Worm (Caenorhabditis elegans) whole organism, mixed stage, embryonic: ENCODE results near the gene pals-20.

Experiments
- M03D4.4 ChIP-seq: sonication (generic microtip); optimal IDR thresholded peaks from 2 replicates; lab custom pipeline; 2017; ENCODE audit warnings: mild to moderate bottlenecking, missing genetic modification characterization, missing compliant biosample characterization
- bed-3 ChIP-seq: fragments of 200-800 bp; sonication (Bioruptor generic); optimal IDR thresholded peaks from 3 replicates; lab custom pipeline; 2018; ENCODE audit warnings: mild to moderate bottlenecking, missing genetic modification characterization, moderate library complexity, missing compliant biosample characterization
- blmp-1 ChIP-seq: fragments of 150-350 bp; optimal IDR thresholded peaks from 2 replicates; lab custom pipeline; 2014; ENCODE audit warnings: missing biosample characterization, missing genetic modification characterization
- ceh-39 ChIP-seq: fragments of 150-350 bp; optimal IDR thresholded peaks from 2 replicates; lab custom pipeline; 2014; ENCODE audit warnings: missing biosample characterization, missing genetic modification characterization
- ceh-43 ChIP-seq: fragments of 200-800 bp; sonication (Bioruptor generic); optimal IDR thresholded peaks from 2 replicates; lab custom pipeline; 2018; ENCODE audit warnings: mild to moderate bottlenecking, missing genetic modification characterization, moderate library complexity, missing compliant biosample characterization
- ceh-83 ChIP-seq: fragments of 200-800 bp; sonication (Bioruptor generic); optimal IDR thresholded peaks from 2 replicates; lab custom pipeline; 2018; ENCODE audit warnings: mild to moderate bottlenecking, missing genetic modification characterization, missing compliant biosample characterization
- ces-1 ChIP-seq: fragments of 150-350 bp; optimal IDR thresholded peaks from 2 replicates; lab custom pipeline; 2014; ENCODE audit warnings: missing biosample characterization, missing genetic modification reagents, missing genetic modification characterization
- cnd-1 ChIP-seq: fragments of 200-800 bp; sonication (Bioruptor generic); optimal IDR thresholded peaks from 2 replicates; lab custom pipeline; 2018; ENCODE audit warnings: mild to moderate bottlenecking, missing genetic modification characterization, missing compliant biosample characterization
- drap-1 ChIP-seq: fragments of 200-800 bp; sonication (Bioruptor generic); optimal IDR thresholded peaks from 3 replicates; lab custom pipeline; 2018; ENCODE audit warnings: mild to moderate bottlenecking, missing genetic modification characterization, missing compliant biosample characterization
- elt-1 ChIP-seq: sonication (generic microtip); optimal IDR thresholded peaks from 2 replicates; lab custom pipeline; 2017; ENCODE audit warnings: missing genetic modification characterization, mild to moderate bottlenecking, missing compliant biosample characterization, antibody characterized with exemption, moderate library complexity, borderline replicate concordance; ENCODE audit not compliant: insufficient read depth
- elt-3 ChIP-seq: fragments of 150-350 bp; optimal IDR thresholded peaks from 2 replicates; lab custom pipeline; 2014; ENCODE audit warnings: missing biosample characterization, missing genetic modification characterization
- flh-1 ChIP-seq: fragments of 200-800 bp; sonication (Bioruptor generic); optimal IDR thresholded peaks from 2 replicates; lab custom pipeline; 2018; ENCODE audit warnings: mild to moderate bottlenecking, missing genetic modification characterization, moderate library complexity, missing compliant biosample characterization
- ham-2 ChIP-seq: fragments of 200-800 bp; sonication (Bioruptor generic); optimal IDR thresholded peaks from 2 replicates; lab custom pipeline; 2018; ENCODE audit warnings: mild to moderate bottlenecking, missing genetic modification characterization, missing compliant biosample characterization
- hlh-1 ChIP-seq: fragments of 150-350 bp; optimal IDR thresholded peaks from 2 replicates; lab custom pipeline; 2014; ENCODE audit warnings: missing biosample characterization, missing genetic modification reagents, missing genetic modification characterization
- lin-13 ChIP-seq: fragments of 150-350 bp; optimal IDR thresholded peaks from 2 replicates; lab custom pipeline; 2014; ENCODE audit warnings: missing biosample characterization, missing genetic modification characterization
- lin-32 ChIP-seq: fragments of 200-800 bp; sonication (Bioruptor generic); optimal IDR thresholded peaks from 2 replicates; lab custom pipeline; 2018; ENCODE audit warnings: mild to moderate bottlenecking, missing genetic modification characterization, missing compliant biosample characterization
- lsy-2 ChIP-seq: fragments of 150-350 bp; optimal IDR thresholded peaks from 2 replicates; lab custom pipeline; 2014; ENCODE audit warnings: missing biosample characterization, missing genetic modification characterization
- mab-5 ChIP-seq: fragments of 150-350 bp; optimal IDR thresholded peaks from 2 replicates; lab custom pipeline; 2014; ENCODE audit warnings: missing biosample characterization, missing genetic modification characterization
- mep-1 ChIP-seq: fragments of 150-350 bp; optimal IDR thresholded peaks from 2 replicates; lab custom pipeline; 2017; ENCODE audit warnings: missing biosample characterization, missing genetic modification reagents, missing genetic modification characterization, inconsistent platforms
- mls-2 ChIP-seq: sonication (generic microtip); optimal IDR thresholded peaks from 2 replicates; lab custom pipeline; 2016; ENCODE audit warnings: mild to moderate bottlenecking, missing genetic modification characterization, moderate library complexity, missing compliant biosample characterization
- nhr-12 ChIP-seq: fragments of 150-350 bp; optimal IDR thresholded peaks from 2 replicates; lab custom pipeline; 2014; ENCODE audit warnings: missing biosample characterization, missing genetic modification characterization
- nhr-2 ChIP-seq: fragments of 150-350 bp; optimal IDR thresholded peaks from 2 replicates; lab custom pipeline; 2014; ENCODE audit warnings: missing biosample characterization, missing genetic modification characterization
- nhr-28 ChIP-seq: fragments of 150-350 bp; optimal IDR thresholded peaks from 2 replicates; lab custom pipeline; 2014; ENCODE audit warnings: missing biosample characterization, missing genetic modification characterization
- sem-2 ChIP-seq: fragments of 200-800 bp; sonication (Bioruptor generic); optimal IDR thresholded peaks from 2 replicates; lab custom pipeline; 2018; ENCODE audit warnings: mild to moderate bottlenecking, missing genetic modification characterization, missing compliant biosample characterization
- snpc-4 ChIP-seq: fragments of 150-350 bp; optimal IDR thresholded peaks from 2 replicates; lab custom pipeline; 2014; ENCODE audit warnings: missing biosample characterization, missing genetic modification characterization
- sptf-1 ChIP-seq: sonication (generic microtip); optimal IDR thresholded peaks from 2 replicates; lab custom pipeline; 2017; ENCODE audit warnings: mild to moderate bottlenecking, missing genetic modification characterization, moderate library complexity, missing compliant biosample characterization
- tbx-8 ChIP-seq: fragments of 200-800 bp; sonication (Bioruptor generic); optimal IDR thresholded peaks from 2 replicates; lab custom pipeline; 2018; ENCODE audit warnings: mild to moderate bottlenecking, missing genetic modification characterization, moderate library complexity, missing compliant biosample characterization
- unc-120 ChIP-seq: sonication (generic microtip); optimal IDR thresholded peaks from 2 replicates; lab custom pipeline; 2017; ENCODE audit warnings: missing genetic modification characterization, missing compliant biosample characterization; ENCODE audit not compliant: poor library complexity, severe bottlenecking
- unc-39 ChIP-seq: fragments of 150-350 bp; optimal IDR thresholded peaks from 2 replicates; lab custom pipeline; 2014; ENCODE audit warnings: missing biosample characterization, missing genetic modification characterization
- unc-62 ChIP-seq: fragments of 150-350 bp; optimal IDR thresholded peaks from 2 replicates; lab custom pipeline; 2014; ENCODE audit warnings: missing biosample characterization, missing genetic modification reagents, missing genetic modification characterization
- zip-8 ChIP-seq: fragments of 150-350 bp; optimal IDR thresholded peaks from 2 replicates; lab custom pipeline; 2014; ENCODE audit warnings: missing biosample characterization, missing genetic modification characterization
- ztf-11 ChIP-seq: fragments of 150-350 bp; optimal IDR thresholded peaks from 2 replicates; lab custom pipeline; 2014; ENCODE audit warnings: missing biosample characterization, missing genetic modification characterization

The pals-20 gene

DNA sequence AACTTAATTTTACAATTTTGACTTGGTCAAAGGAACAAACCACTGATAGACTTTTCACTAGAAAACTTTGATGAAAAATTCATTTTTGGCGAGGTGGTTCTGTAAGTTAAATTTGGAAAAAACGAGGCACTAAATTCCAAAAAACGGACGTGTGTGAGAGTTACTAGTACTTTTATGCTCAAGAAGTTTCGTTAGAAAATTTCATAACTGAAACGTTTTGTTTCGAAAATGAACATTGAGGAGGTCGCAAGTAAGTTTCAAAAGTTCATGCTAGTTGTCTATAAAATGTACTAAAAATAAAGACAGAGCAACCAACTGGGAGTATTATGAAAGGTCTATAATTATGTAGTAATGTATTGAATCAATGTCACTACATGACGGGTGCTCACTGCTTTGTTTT is 3.6 kb upstream of the pals-20 start, which contains the start of gene pals-17:
TSS of gene pals-17 (minus strand) at position 101 of the 400 bp plus-strand sequence.
- TF ChIP-seq nhr-2, result no peak
- TF ChIP-seq unc-62 (GFP tag; lab: Kevin White, UChicago), result no peak
- no peak for TF ChIP-seq nhr-12
- TF ChIP-seq sem-2 (GFP tag; lab: Kevin White, UChicago), result no peak
- TF ChIP-seq lin-32 (GFP tag; lab: Kevin White, UChicago), result no peak
- no peak for TF ChIP-seq tbx-8 (GFP tag; lab: Kevin White, UChicago)
- TF ChIP-seq ceh-83, result no peak
- no peak for TF ChIP-seq flh-1 (GFP tag; lab: Kevin White, UChicago)
- no peak for TF ChIP-seq M03D4.4 (tag; lab: Kevin White, UChicago)
- no peak for TF ChIP-seq elt-3 (tag; lab: Kevin White, UChicago)
- no peak for TF ChIP-seq mep-1 (tag; lab: Kevin White, UChicago)
- no peak for TF ChIP-seq drap-1
- TF ChIP-seq mls-2 (tag; lab: Kevin White, UChicago), result no peak
- TF ChIP-seq ceh-39 (tag; lab: Kevin White, UChicago), result no peak
- TF ChIP-seq bed-3 (GFP tag; lab: Kevin White, UChicago), result no peak
- TF ChIP-seq sptf-1 (tag; lab: Kevin White, UChicago), result no peak

DNA sequence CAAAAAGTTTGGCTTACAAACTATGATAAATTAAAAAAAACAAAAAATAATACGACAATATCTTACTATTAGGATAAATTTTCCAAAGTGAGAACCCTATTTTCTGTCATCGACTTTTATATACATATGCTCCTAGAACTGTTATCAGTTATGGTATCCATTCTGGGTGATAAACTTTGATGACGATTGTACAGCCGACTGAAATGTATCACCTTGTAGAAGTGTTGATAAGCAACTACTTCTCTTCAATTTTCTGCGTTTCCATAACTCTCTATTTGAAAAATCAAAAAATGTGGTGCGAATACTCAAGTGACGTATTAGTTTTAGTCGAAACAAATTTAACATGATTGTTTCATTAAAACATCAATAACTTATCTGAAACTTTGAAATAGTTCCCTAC is 1.9 kb upstream of the pals-20 start:
- TF ChIP-seq bed-3 (GFP tag; lab: Kevin White, UChicago) (no peak), unc-120 (tag; lab: Kevin White, UChicago) (no peak), lsy-2 (tag; lab: Kevin White, UChicago) (no peak), ham-2 (GFP tag; lab: Kevin White, UChicago) (no peak), ceh-43 (GFP tag; lab: Kevin White, UChicago) (no peak), tbx-8 (GFP tag; lab: Kevin White, UChicago) (no peak)
- TF ChIP-seq, all 35 proteins: peak for 0

DNA sequence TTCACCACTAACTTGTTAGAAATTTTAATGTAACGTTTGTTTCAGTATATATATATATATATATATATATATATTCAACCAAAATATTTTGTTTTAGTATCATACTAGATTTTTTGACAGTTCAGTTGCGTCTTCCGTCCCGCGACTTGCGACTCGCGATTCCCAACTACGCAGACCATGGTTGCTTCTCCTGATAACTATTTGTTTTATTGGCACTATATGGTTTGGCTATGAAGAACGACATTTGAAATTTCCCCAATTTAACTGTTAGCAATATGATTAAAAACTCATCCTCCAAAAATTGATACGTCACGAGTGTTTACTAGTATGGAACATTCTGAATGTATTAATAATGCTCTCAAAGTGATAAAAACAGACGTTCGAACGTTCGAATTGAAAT is 3.4 kb downstream of the pals-20 start:
- no peak for TF ChIP-seq zip-8 (tag; lab: Kevin White, UChicago)
- no peak for TF ChIP-seq unc-120 (tag; lab: Kevin White, UChicago)
- TF ChIP-seq blmp-1, result no peak
- no peak for TF ChIP-seq nhr-28
- TF ChIP-seq nhr-2, result no peak
- TF ChIP-seq bed-3 (GFP tag; lab: Kevin White, UChicago), result no peak
- TF ChIP-seq nhr-12, result no peak
- TF ChIP-seq sem-2 (GFP tag; lab: Kevin White, UChicago), result no peak
- no peak for TF ChIP-seq unc-62 (GFP tag; lab: Kevin White, UChicago)
- no peak for TF ChIP-seq ztf-11 (tag; lab: Kevin White, UChicago)
- no peak for TF ChIP-seq elt-1 (tag; lab: Kevin White, UChicago)
- no peak for TF ChIP-seq unc-39 (tag; lab: Kevin White, UChicago)
- no peak for TF ChIP-seq mls-2 (tag; lab: Kevin White, UChicago)
- TF ChIP-seq, all 35 proteins: peak for 0

- TF ChIP-seq ceh-43 (GFP tag; lab: Kevin White, UChicago) (no peak), ham-2 (GFP tag; lab: Kevin White, UChicago) (no peak), cnd-1 (tag; lab: Kevin White, UChicago) (no peak), drap-1 (no peak), nhr-28 (no peak), snpc-4 (tag; lab: Kevin White, UChicago) (no peak), zip-8 (tag; lab: Kevin White, UChicago) (no peak), mab-5 (tag; lab: Kevin White, UChicago) (no peak), lsy-2 (tag; lab: Kevin White, UChicago) (no peak), ces-1 (GFP tag; lab: Kevin White, UChicago) (no peak), hlh-1 (no peak), M03D4.4 (tag; lab: Kevin White, UChicago) (no peak), lin-13 (tag; lab: Kevin White, UChicago) (no peak)
Observed at ce11 chrIII:1384092-1384491, 4.0 kb downstream of the pals-20 start, which contains the start of the genes fbxa-138 and Y82E9BR.5. TSS of gene fbxa-138 (minus strand) at chrIII:1384252. TSS of gene Y82E9BR.5 (plus strand) at chrIII:1384370.

- TF ChIP-seq nhr-2 (no peak), unc-120 (tag; lab: Kevin White, UChicago) (no peak), sem-2 (GFP tag; lab: Kevin White, UChicago) (no peak), drap-1 (no peak), lsy-2 (tag; lab: Kevin White, UChicago) (no peak), ces-1 (GFP tag; lab: Kevin White, UChicago) (no peak), hlh-1 (no peak), ceh-43 (GFP tag; lab: Kevin White, UChicago) (no peak)
Observed at ce11 chrIII:1383483-1383882, 4.6 kb downstream of the pals-20 start.
